Fruit fly (Drosophila melanogaster) whole organism, embryonic: ENCODE measurements around the gene Zip89B.

Source experiments
- B-H2 ChIP-seq: fragments of 200-800 bp; sonication (Bioruptor generic); optimal IDR thresholded peaks from 2 replicates; lab custom pipeline; 2018; ENCODE audit warnings: missing biosample characterization, mild to moderate bottlenecking, missing genetic modification characterization
- Bteb2 ChIP-seq: fragments of 200-800 bp; sonication (Bioruptor generic); optimal IDR thresholded peaks from 2 replicates; lab custom pipeline; 2016; ENCODE audit warnings: missing biosample characterization, missing genetic modification characterization
- CG13624 ChIP-seq: fragments of 200-800 bp; sonication (Bioruptor generic); optimal IDR thresholded peaks from 2 replicates; lab custom pipeline; 2016; ENCODE audit warnings: missing biosample characterization, missing genetic modification characterization
- CG15011 ChIP-seq: fragments of 200-800 bp; sonication (Bioruptor generic); optimal IDR thresholded peaks from 3 replicates; lab custom pipeline; 2018; ENCODE audit warnings: missing biosample characterization, mild to moderate bottlenecking, missing genetic modification characterization
- CG16779 ChIP-seq: fragments of 200-800 bp; sonication (Bioruptor generic); IDR thresholded peaks from 2 replicates; pipeline ENCODE4 v1.3.6; 2022; ENCODE audit warnings: missing biosample characterization, missing genetic modification characterization
- CG16863 ChIP-seq: fragments of 200-800 bp; sonication (Bioruptor generic); optimal IDR thresholded peaks from 3 replicates; lab custom pipeline; 2016; ENCODE audit warnings: missing biosample characterization, missing genetic modification characterization
- CG17361 ChIP-seq: fragments of 200-800 bp; sonication (Bioruptor generic); IDR thresholded peaks from 3 replicates; pipeline ENCODE4 v1.3.6; 2022; ENCODE audit warnings: missing biosample characterization, missing genetic modification characterization
- CG2120 ChIP-seq: fragments of 200-800 bp; sonication (Bioruptor generic); optimal IDR thresholded peaks from 3 replicates; lab custom pipeline; 2016; ENCODE audit warnings: missing biosample characterization, missing genetic modification characterization
- CG2889 ChIP-seq: fragments of 200-800 bp; sonication (Bioruptor generic); IDR thresholded peaks from 3 replicates; pipeline ENCODE4 v1.3.6; 2022; ENCODE audit warnings: missing biosample characterization, missing genetic modification characterization
- CG32772 ChIP-seq: fragments of 200-800 bp; sonication (Bioruptor generic); IDR thresholded peaks from 2 replicates; pipeline ENCODE4 v1.3.6; 2022; ENCODE audit warnings: missing biosample characterization, missing genetic modification characterization
- CG34224 ChIP-seq: fragments of 200-800 bp; sonication (Bioruptor generic); IDR thresholded peaks from 3 replicates; pipeline ENCODE4 v1.3.6; 2022; ENCODE audit warnings: missing biosample characterization, missing genetic modification characterization; ENCODE audit not compliant: partially characterized antibody
- CG4328 ChIP-seq: fragments of 200-800 bp; sonication (Bioruptor generic); optimal IDR thresholded peaks from 3 replicates; lab custom pipeline; 2017; ENCODE audit warnings: missing biosample characterization, missing genetic modification reagents, missing genetic modification characterization
- CG4617 ChIP-seq: fragments of 200-800 bp; sonication (Bioruptor generic); optimal IDR thresholded peaks from 3 replicates; lab custom pipeline; 2016; ENCODE audit warnings: missing biosample characterization, missing genetic modification characterization, borderline replicate concordance
- CG6791 ChIP-seq: fragments of 200-800 bp; sonication (Bioruptor generic); IDR thresholded peaks from 3 replicates; pipeline ENCODE4 v1.3.6; 2022; ENCODE audit warnings: missing biosample characterization, missing genetic modification characterization; ENCODE audit not compliant: partially characterized antibody
- CG7556 ChIP-seq: fragments of 200-800 bp; sonication (Bioruptor generic); optimal IDR thresholded peaks from 2 replicates; lab custom pipeline; 2017; ENCODE audit warnings: missing biosample characterization, mild to moderate bottlenecking, missing genetic modification characterization
- CG7963 ChIP-seq: fragments of 200-800 bp; sonication (Bioruptor generic); IDR thresholded peaks from 3 replicates; pipeline ENCODE4 v1.3.6; 2022; ENCODE audit warnings: missing biosample characterization, missing genetic modification characterization; ENCODE audit not compliant: partially characterized antibody
- CHES-1-like ChIP-seq: fragments of 200-800 bp; sonication (Bioruptor generic); optimal IDR thresholded peaks from 2 replicates; lab custom pipeline; 2016; ENCODE audit warnings: missing biosample characterization, missing genetic modification characterization
- CrebB ChIP-seq: fragments of 200-800 bp; sonication (Bioruptor generic); optimal IDR thresholded peaks from 3 replicates; lab custom pipeline; 2018; ENCODE audit warnings: missing biosample characterization, mild to moderate bottlenecking, missing genetic modification characterization
- Doc3 ChIP-seq: fragments of 200-800 bp; sonication (Bioruptor generic); IDR thresholded peaks from 3 replicates; pipeline ENCODE4 v1.3.6; 2022; ENCODE audit warnings: missing biosample characterization, missing genetic modification characterization; ENCODE audit not compliant: partially characterized antibody
- Ets97D ChIP-seq: fragments of 200-800 bp; sonication (Bioruptor generic); optimal IDR thresholded peaks from 3 replicates; lab custom pipeline; 2016; ENCODE audit warnings: missing biosample characterization, missing genetic modification characterization
- HLH4C ChIP-seq: fragments of 200-800 bp; sonication (Bioruptor generic); IDR thresholded peaks from 3 replicates; pipeline ENCODE4 v1.3.6; 2022; ENCODE audit warnings: missing biosample characterization, missing genetic modification characterization; ENCODE audit not compliant: partially characterized antibody
- MBD-R2 ChIP-seq: fragments of 200-800 bp; sonication (Bioruptor generic); IDR thresholded peaks from 2 replicates; pipeline ENCODE4 v1.3.6; 2022; ENCODE audit warnings: missing biosample characterization, missing genetic modification characterization
- Mad ChIP-seq: fragments of 200-800 bp; sonication (Bioruptor generic); optimal IDR thresholded peaks from 2 replicates; lab custom pipeline; 2016; ENCODE audit warnings: missing biosample characterization, missing genetic modification characterization
- Meics ChIP-seq: fragments of 200-800 bp; sonication (Bioruptor generic); optimal IDR thresholded peaks from 2 replicates; lab custom pipeline; 2017; ENCODE audit warnings: missing biosample characterization, mild to moderate bottlenecking, missing genetic modification characterization
- NK7.1 ChIP-seq: fragments of 200-800 bp; sonication (Bioruptor generic); optimal IDR thresholded peaks from 3 replicates; lab custom pipeline; 2016; ENCODE audit warnings: missing biosample characterization, missing genetic modification characterization
- Pdp1 ChIP-seq, 2 experiments: fragments of 200-800 bp; sonication (Bioruptor generic); optimal IDR thresholded peaks; 3 replicates each; lab custom pipeline; 2016; ENCODE audit warnings: missing biosample characterization in 2 of 2, missing genetic modification characterization in 2 of 2, mild to moderate bottlenecking in 1 of 2, moderate library complexity in 1 of 2
- Six4 ChIP-seq: fragments of 200-800 bp; sonication (Bioruptor generic); optimal IDR thresholded peaks from 2 replicates; lab custom pipeline; 2016; ENCODE audit warnings: missing biosample characterization, missing genetic modification characterization
- abd-A ChIP-seq: fragments of 200-800 bp; sonication (Bioruptor generic); optimal IDR thresholded peaks from 3 replicates; lab custom pipeline; 2019; ENCODE audit warnings: missing biosample characterization, mild to moderate bottlenecking, missing genetic modification characterization, moderate library complexity
- ara ChIP-seq: fragments of 200-800 bp; sonication (Bioruptor generic); IDR thresholded peaks from 2 replicates; pipeline ENCODE4 v1.3.6; 2022; ENCODE audit warnings: missing biosample characterization, missing genetic modification characterization
- ato ChIP-seq: fragments of 200-800 bp; sonication (Bioruptor generic); IDR thresholded peaks from 2 replicates; pipeline ENCODE4 v1.3.6; 2022; ENCODE audit warnings: missing biosample characterization, missing genetic modification characterization; ENCODE audit not compliant: partially characterized antibody
- bbx ChIP-seq: fragments of 200-800 bp; sonication (Bioruptor generic); IDR thresholded peaks from 2 replicates; pipeline ENCODE4 v1.3.6; 2022; ENCODE audit warnings: missing biosample characterization, missing genetic modification characterization; ENCODE audit not compliant: partially characterized antibody
- br ChIP-seq: fragments of >200 bp; optimal IDR thresholded peaks from 2 replicates; lab custom pipeline; 2017
- cad ChIP-seq: fragments of >200 bp; optimal IDR thresholded peaks from 2 replicates; lab custom pipeline; 2017; ENCODE audit warnings: missing biosample characterization, missing genetic modification characterization
- crp ChIP-seq, 2 experiments: fragments of 200-800 bp; sonication (Bioruptor generic); optimal IDR thresholded peaks; 2 replicates in 1 of 2; 3 replicates in 1 of 2; lab custom pipeline; 2017; ENCODE audit warnings: missing biosample characterization in 2 of 2, missing genetic modification characterization in 2 of 2, mild to moderate bottlenecking in 1 of 2, moderate library complexity in 1 of 2
- en ChIP-seq: fragments of 200-800 bp; sonication (Bioruptor generic); optimal IDR thresholded peaks from 2 replicates; lab custom pipeline; 2016; ENCODE audit warnings: missing biosample characterization, missing genetic modification characterization
- gro ChIP-seq: fragments of 200-800 bp; sonication (Bioruptor generic); optimal IDR thresholded peaks from 2 replicates; lab custom pipeline; 2016; ENCODE audit warnings: missing biosample characterization, missing genetic modification characterization
- hbn ChIP-seq: fragments of 200-800 bp; sonication (Bioruptor generic); IDR thresholded peaks from 2 replicates; pipeline ENCODE4 v1.3.6; 2022; ENCODE audit warnings: missing biosample characterization, missing genetic modification characterization; ENCODE audit not compliant: partially characterized antibody
- inv ChIP-seq: fragments of 200-800 bp; sonication (Bioruptor generic); IDR thresholded peaks from 2 replicates; pipeline ENCODE4 v1.3.6; 2022; ENCODE audit warnings: missing biosample characterization, missing genetic modification characterization; ENCODE audit not compliant: partially characterized antibody
- nmo ChIP-seq: fragments of 200-800 bp; sonication (Bioruptor generic); optimal IDR thresholded peaks from 2 replicates; lab custom pipeline; 2018; ENCODE audit warnings: missing biosample characterization, mild to moderate bottlenecking, missing genetic modification characterization, moderate library complexity
- pita ChIP-seq: fragments of 200-800 bp; sonication (Bioruptor generic); optimal IDR thresholded peaks from 2 replicates; lab custom pipeline; 2017; ENCODE audit warnings: missing biosample characterization, mild to moderate bottlenecking, missing genetic modification characterization
- pzg ChIP-seq: fragments of 200-800 bp; sonication (Bioruptor generic); optimal IDR thresholded peaks from 3 replicates; lab custom pipeline; 2018; ENCODE audit warnings: missing biosample characterization, mild to moderate bottlenecking, missing genetic modification characterization, moderate library complexity
- row ChIP-seq: fragments of 200-800 bp; sonication (Bioruptor generic); IDR thresholded peaks from 3 replicates; pipeline ENCODE4 v1.3.6; 2022; ENCODE audit warnings: missing biosample characterization, missing genetic modification characterization
- sim ChIP-seq: fragments of 200-800 bp; sonication (Bioruptor generic); IDR thresholded peaks from 2 replicates; pipeline ENCODE4 v1.3.6; 2022; ENCODE audit warnings: missing biosample characterization, missing genetic modification characterization
- sisA ChIP-seq: fragments of 200-800 bp; sonication (Bioruptor generic); IDR thresholded peaks from 2 replicates; pipeline ENCODE4 v1.3.6; 2022; ENCODE audit warnings: missing biosample characterization, missing genetic modification characterization
- sr ChIP-seq: fragments of 200-800 bp; sonication (Bioruptor generic); IDR thresholded peaks from 3 replicates; pipeline ENCODE4 v1.3.6; 2022; ENCODE audit warnings: missing biosample characterization, missing genetic modification characterization
- toy ChIP-seq: fragments of 200-800 bp; sonication (Bioruptor generic); IDR thresholded peaks from 2 replicates; pipeline ENCODE4 v1.3.6; 2022; ENCODE audit warnings: missing biosample characterization, missing genetic modification characterization
- vfl ChIP-seq: fragments of 200-800 bp; sonication (Bioruptor generic); optimal IDR thresholded peaks from 2 replicates; lab custom pipeline; 2016; ENCODE audit warnings: missing biosample characterization, missing genetic modification characterization
- wor ChIP-seq: fragments of 200-800 bp; sonication (Bioruptor generic); IDR thresholded peaks from 2 replicates; pipeline ENCODE4 v1.3.6; 2022; ENCODE audit warnings: missing biosample characterization, missing genetic modification characterization

Zip89B gene

DNA sequence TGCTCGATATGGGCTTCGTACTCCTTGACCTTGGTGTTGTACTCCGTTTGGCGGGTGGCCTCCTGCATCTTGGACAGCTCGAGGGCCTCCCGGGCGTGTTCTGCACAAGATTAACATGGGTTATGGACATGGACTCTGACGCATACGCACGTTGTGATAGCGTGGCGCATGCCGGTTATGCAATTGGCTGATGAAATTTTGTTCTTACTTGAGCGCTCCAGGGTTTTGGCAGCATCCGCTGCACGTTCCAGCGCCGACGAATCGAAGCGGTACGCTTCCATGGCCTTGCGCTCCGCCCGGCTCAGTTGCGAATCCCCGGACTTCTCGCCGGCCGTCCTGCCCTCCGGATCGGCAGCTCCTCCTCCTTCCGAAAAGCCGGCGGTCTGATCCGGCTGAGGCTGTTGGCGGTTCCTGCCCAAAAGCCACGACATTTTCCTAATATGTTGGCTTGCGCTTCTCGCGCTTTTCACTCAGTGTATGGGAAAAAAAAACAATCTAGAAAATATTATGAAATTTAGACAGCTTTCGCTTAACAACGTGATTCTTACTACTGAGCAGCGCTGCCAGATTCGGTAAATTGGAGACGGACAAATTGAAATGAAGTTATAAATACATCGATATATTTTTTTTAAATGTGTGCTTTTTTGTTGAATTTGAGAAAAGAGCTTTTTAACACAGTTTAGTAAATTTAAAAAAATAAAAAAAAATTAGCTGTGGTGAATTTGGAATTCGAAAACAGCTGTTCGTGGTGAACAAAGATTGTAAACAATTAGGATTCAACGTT is 41.8 kb upstream of the Zip89B start, which contains the start of the genes bor and asun (continued):
- TF ChIP-seq CG17361 (GFP tag; lab: Robert Waterston, UW): peak; percentile 31; the same call in 1 of the 3 replicates
- no peak for TF ChIP-seq Meics (GFP tag; lab: Kevin White, UChicago)
- TF ChIP-seq cad (GFP tag; lab: Kevin White, UChicago): no peak
- no peak for TF ChIP-seq sisA (GFP tag; lab: Robert Waterston, UW)
- peak; percentile 60 for TF ChIP-seq Ets97D (GFP tag; lab: Kevin White, UChicago)
- peak; percentile 10 for TF ChIP-seq nmo
- peak; percentile 57 for TF ChIP-seq gro
- no peak for TF ChIP-seq CG15011
- TF ChIP-seq hbn (GFP tag; lab: Robert Waterston, UW): peak; percentile 83
- peak; percentile 69 for TF ChIP-seq Doc3 (GFP tag; lab: Robert Waterston, UW)
- TF ChIP-seq CG6791 (GFP tag; lab: Robert Waterston, UW): 0 out of 3 replicates have a peak, but pooled peaks have one; percentile 20
- TF ChIP-seq br (lab: Kevin White, UChicago): no peak
- TF ChIP-seq CrebB (tag; lab: Kevin White, UChicago): no peak
- no peak for TF ChIP-seq wor (GFP tag; lab: Robert Waterston, UW)
- no peak for TF ChIP-seq toy (GFP tag; lab: Robert Waterston, UW)
- TF ChIP-seq ara (GFP tag; lab: Robert Waterston, UW): peak; percentile 23; the same call in 1 of the 2 replicates
- peak; percentile 72 for TF ChIP-seq CG34224 (GFP tag; lab: Robert Waterston, UW)
- TF ChIP-seq inv: peak; percentile 60; the same call in 1 of the 2 replicates
- TF ChIP-seq MBD-R2: 0 out of 2 replicates have a peak, but pooled peaks have one; percentile 55
- TF ChIP-seq CG13624: no peak
- peak; percentile 42; the same call in 1 of the 3 replicates for TF ChIP-seq HLH4C
- peak; percentile 73 for TF ChIP-seq B-H2 (GFP tag; lab: Kevin White, UChicago)
- TF ChIP-seq abd-A (tag; lab: Kevin White, UChicago): no peak
- TF ChIP-seq NK7.1 (GFP tag; lab: Kevin White, UChicago): peak; percentile 6
- no peak for TF ChIP-seq sim (GFP tag; lab: Robert Waterston, UW)
- TF ChIP-seq sr (GFP tag; lab: Robert Waterston, UW): no peak
- 0 out of 3 replicates have a peak, but pooled peaks have one; percentile 7 for TF ChIP-seq CG7963 (GFP tag; lab: Robert Waterston, UW)
- peak; percentile 48 for TF ChIP-seq CG2120 (GFP tag; lab: Kevin White, UChicago)
- no peak for TF ChIP-seq pita (GFP tag; lab: Kevin White, UChicago)
- no peak for TF ChIP-seq CG16863 (GFP tag; lab: Kevin White, UChicago)
- peak in 1 of 2 experiments; percentile 96 for TF ChIP-seq Pdp1 (GFP tag; optimal IDR thresholded peaks at IDR 0.05; lab: Kevin White, UChicago)
- no peak for TF ChIP-seq vfl (GFP tag; lab: Kevin White, UChicago)
- TF ChIP-seq Six4 (GFP tag; lab: Kevin White, UChicago): no peak
- peak; percentile 10; the same call in 1 of the 2 replicates for TF ChIP-seq ato
- no peak for TF ChIP-seq Mad (GFP tag; lab: Kevin White, UChicago)
- no peak for TF ChIP-seq CG2889
- TF ChIP-seq CG32772 (GFP tag; lab: Robert Waterston, UW): peak; percentile 94
- TF ChIP-seq CG4617 (GFP tag; lab: Kevin White, UChicago): peak; percentile 49
- TF ChIP-seq bbx: peak; percentile 78
- no peak for TF ChIP-seq CG16779 (GFP tag; lab: Robert Waterston, UW)
- peak; percentile 40 for TF ChIP-seq CG7556 (GFP tag; lab: Kevin White, UChicago)
- peak; percentile 39; the same call in 1 of the 3 replicates for TF ChIP-seq row (GFP tag; lab: Robert Waterston, UW)
- peak; percentile 34 for TF ChIP-seq Bteb2 (GFP tag; lab: Kevin White, UChicago)
- TF ChIP-seq pzg (GFP tag; lab: Kevin White, UChicago): peak; percentile 66
- peak; percentile 20 for TF ChIP-seq CHES-1-like (GFP tag; lab: Kevin White, UChicago)
- no peak for TF ChIP-seq en (GFP tag; lab: Kevin White, UChicago)
- TF ChIP-seq CG4328 (GFP tag; lab: Kevin White, UChicago): no peak
- peak; percentile 2 to 85 for TF ChIP-seq crp (GFP tag; optimal IDR thresholded peaks at IDR 0.05; lab: Kevin White, UChicago)
